Worm (Caenorhabditis elegans) whole organism, L4 larva: Measurements from ENCODE around the gene atln-1.

Source experiments
- F10B5.3 ChIP-seq: sonication (generic microtip); optimal IDR thresholded peaks from 2 replicates; lab custom pipeline; 2016; ENCODE audit warnings: mild to moderate bottlenecking, missing genetic modification characterization, missing compliant biosample characterization
- F49E8.2 ChIP-seq: sonication (generic microtip); optimal IDR thresholded peaks from 2 replicates; lab custom pipeline; 2016; ENCODE audit warnings: missing compliant biosample characterization, mild to moderate bottlenecking, missing genetic modification characterization, borderline replicate concordance
- T26A8.4 ChIP-seq: fragments of 200-800 bp; sonication (Bioruptor generic); IDR thresholded peaks from 2 replicates; pipeline ENCODE4 v1.3.6; 2022; ENCODE audit warnings: missing genetic modification characterization, missing compliant biosample characterization
- Y105C5A.15 ChIP-seq: fragments of 200-800 bp; sonication (Bioruptor generic); IDR thresholded peaks from 2 replicates; pipeline ENCODE4 v1.3.6; 2022; ENCODE audit warnings: missing genetic modification characterization, missing compliant biosample characterization
- Y5F2A.4 ChIP-seq: fragments of 200-800 bp; sonication (Bioruptor generic); optimal IDR thresholded peaks from 2 replicates; lab custom pipeline; 2018; ENCODE audit warnings: mild to moderate bottlenecking, missing genetic modification characterization, missing compliant biosample characterization
- ZK546.5 ChIP-seq, 2 experiments: sonication (generic microtip); optimal IDR thresholded peaks; 2 replicates each; lab custom pipeline; 2017; ENCODE audit warnings: missing biosample characterization in 2 of 2, missing genetic modification characterization in 2 of 2
- aha-1 ChIP-seq: fragments of 150-350 bp; peaks from one replicate; lab custom pipeline; 2014; ENCODE audit warnings: missing biosample characterization, missing genetic modification characterization
- aly-2 ChIP-seq: sonication (generic microtip); optimal IDR thresholded peaks from 2 replicates; lab custom pipeline; 2018; ENCODE audit warnings: missing biosample characterization, missing genetic modification characterization
- ceh-32 ChIP-seq: sonication (generic microtip); optimal IDR thresholded peaks from 2 replicates; lab custom pipeline; 2016; ENCODE audit warnings: mild to moderate bottlenecking, missing genetic modification characterization, missing compliant biosample characterization; ENCODE audit not compliant: poor library complexity
- ceh-62 ChIP-seq: sonication (generic microtip); optimal IDR thresholded peaks from 2 replicates; lab custom pipeline; 2017; ENCODE audit warnings: missing biosample characterization, missing genetic modification characterization
- cey-2 ChIP-seq: sonication (generic microtip); optimal IDR thresholded peaks from 3 replicates; lab custom pipeline; 2017; ENCODE audit warnings: missing genetic modification characterization, mild to moderate bottlenecking, missing compliant biosample characterization, antibody characterized with exemption, borderline replicate concordance; ENCODE audit not compliant: insufficient read depth
- ctbp-1 ChIP-seq: fragments of 200-800 bp; sonication (Bioruptor generic); IDR thresholded peaks from 2 replicates; pipeline ENCODE4 v1.3.6; 2022; ENCODE audit warnings: missing genetic modification reagents, missing genetic modification characterization, missing compliant biosample characterization
- daf-12 ChIP-seq: fragments of 150-350 bp; optimal IDR thresholded peaks from 2 replicates; lab custom pipeline; 2014; ENCODE audit warnings: missing biosample characterization, missing genetic modification reagents, missing genetic modification characterization
- daf-16 ChIP-seq, 3 experiments: sonication (generic microtip); optimal IDR thresholded peaks; 2 replicates each; lab custom pipeline; 2016 to 2017; ENCODE audit warnings: missing genetic modification characterization in 3 of 3, missing genetic modification reagents in 3 of 3, mild to moderate bottlenecking in 2 of 3, missing compliant biosample characterization in 2 of 3, missing biosample characterization in 1 of 3, moderate library complexity in 1 of 3
- dmd-6 ChIP-seq: fragments of 200-800 bp; sonication (Bioruptor generic); IDR thresholded peaks from 2 replicates; pipeline ENCODE4 v1.3.6; 2022; ENCODE audit warnings: missing genetic modification reagents, missing genetic modification characterization, missing compliant biosample characterization
- dmd-8 ChIP-seq: fragments of 200-800 bp; sonication (Bioruptor generic); IDR thresholded peaks from 2 replicates; pipeline ENCODE4 v1.3.6; 2022; ENCODE audit warnings: missing genetic modification characterization, missing compliant biosample characterization
- duxl-1 ChIP-seq: sonication (generic microtip); optimal IDR thresholded peaks from 2 replicates; lab custom pipeline; 2016; ENCODE audit warnings: mild to moderate bottlenecking, missing genetic modification characterization, moderate library complexity, missing compliant biosample characterization; ENCODE audit not compliant: poor library complexity
- egl-27 ChIP-seq: sonication (generic microtip); optimal IDR thresholded peaks from 3 replicates; lab custom pipeline; 2017; ENCODE audit warnings: missing biosample characterization, missing genetic modification reagents, missing genetic modification characterization
- fkh-10 ChIP-seq: fragments of 150-350 bp; optimal IDR thresholded peaks from 2 replicates; lab custom pipeline; 2014; ENCODE audit warnings: missing biosample characterization, missing genetic modification reagents, missing genetic modification characterization
- fos-1 ChIP-seq: fragments of 150-350 bp; optimal IDR thresholded peaks from 2 replicates; lab custom pipeline; 2014; ENCODE audit warnings: missing biosample characterization, missing genetic modification characterization
- gei-8 ChIP-seq: fragments of 200-800 bp; sonication (Bioruptor generic); optimal IDR thresholded peaks from 2 replicates; lab custom pipeline; 2018; ENCODE audit warnings: mild to moderate bottlenecking, missing genetic modification characterization, missing compliant biosample characterization
- hlh-11 ChIP-seq: fragments of 200-800 bp; sonication (Bioruptor generic); optimal IDR thresholded peaks from 2 replicates; lab custom pipeline; 2018; ENCODE audit warnings: mild to moderate bottlenecking, missing genetic modification characterization, missing compliant biosample characterization
- hmg-1.1 ChIP-seq: fragments of 200-800 bp; sonication (Bioruptor generic); IDR thresholded peaks from 2 replicates; pipeline ENCODE4 v1.3.6; 2022; ENCODE audit warnings: missing genetic modification reagents, missing genetic modification characterization, missing compliant biosample characterization
- jun-1 ChIP-seq: fragments of 150-350 bp; optimal IDR thresholded peaks from 2 replicates; lab custom pipeline; 2014; ENCODE audit warnings: missing biosample characterization, missing genetic modification reagents, missing genetic modification characterization
- lin-1 ChIP-seq: fragments of 200-800 bp; sonication (Bioruptor generic); IDR thresholded peaks from 2 replicates; pipeline ENCODE4 v1.3.6; 2022; ENCODE audit warnings: missing genetic modification reagents, missing genetic modification characterization, missing compliant biosample characterization
- lin-15B ChIP-seq: fragments of 150-350 bp; sonication (generic microtip); optimal IDR thresholded peaks from 3 replicates; lab custom pipeline; 2014; ENCODE audit warnings: missing biosample characterization, missing genetic modification characterization
- lin-29 ChIP-seq: fragments of 200-800 bp; sonication (Bioruptor generic); IDR thresholded peaks from 2 replicates; pipeline ENCODE4 v1.3.6; 2022; ENCODE audit warnings: missing genetic modification reagents, missing genetic modification characterization, missing compliant biosample characterization
- lin-38 ChIP-seq: fragments of 200-800 bp; sonication (Bioruptor generic); IDR thresholded peaks from 2 replicates; pipeline ENCODE4 v1.3.6; 2022; ENCODE audit warnings: missing genetic modification reagents, missing genetic modification characterization, missing compliant biosample characterization
- lin-39 ChIP-seq: fragments of 150-350 bp; optimal IDR thresholded peaks from 2 replicates; lab custom pipeline; 2014; ENCODE audit warnings: missing biosample characterization, missing genetic modification reagents, missing genetic modification characterization
- lir-3 ChIP-seq: sonication (generic microtip); optimal IDR thresholded peaks from 2 replicates; lab custom pipeline; 2016; ENCODE audit warnings: mild to moderate bottlenecking, missing genetic modification characterization, missing compliant biosample characterization
- mep-1 ChIP-seq: fragments of 150-350 bp; sonication (generic microtip); optimal IDR thresholded peaks from 3 replicates; lab custom pipeline; 2014; ENCODE audit warnings: missing biosample characterization, missing genetic modification characterization
- mes-2 ChIP-seq: sonication (generic microtip); optimal IDR thresholded peaks from 2 replicates; lab custom pipeline; 2016; ENCODE audit warnings: missing genotype, mild to moderate bottlenecking, missing genetic modification characterization, missing compliant biosample characterization; ENCODE audit not compliant: poor library complexity, severe bottlenecking
- mxl-3 ChIP-seq: fragments of 200-800 bp; sonication (Bioruptor generic); optimal IDR thresholded peaks from 2 replicates; lab custom pipeline; 2018; ENCODE audit warnings: mild to moderate bottlenecking, missing genetic modification characterization, missing compliant biosample characterization
- nhr-25 ChIP-seq: sonication (generic microtip); optimal IDR thresholded peaks from 2 replicates; lab custom pipeline; 2017; ENCODE audit warnings: missing genetic modification characterization, mild to moderate bottlenecking, missing compliant biosample characterization, antibody characterized with exemption, moderate library complexity, borderline replicate concordance; ENCODE audit not compliant: insufficient read depth
- nhr-42 ChIP-seq: fragments of 200-800 bp; sonication (Bioruptor generic); IDR thresholded peaks from 2 replicates; pipeline ENCODE4 v1.3.6; 2022; ENCODE audit warnings: missing genetic modification characterization, missing compliant biosample characterization
- nhr-76 ChIP-seq: fragments of 150-350 bp; optimal IDR thresholded peaks from 2 replicates; lab custom pipeline; 2014; ENCODE audit warnings: missing biosample characterization, missing genetic modification characterization
- pha-4 ChIP-seq, 2 experiments: fragments of 150-350 bp in 1 of 2; fragments of 200-800 bp in 1 of 2; sonication (Bioruptor generic) in 1 of 2; IDR thresholded peaks in 1 of 2; optimal IDR thresholded peaks in 1 of 2; 2 replicates each; pipeline versions ENCODE4 v1.3.6 to Lab custom; 2014 to 2022; ENCODE audit warnings: missing genetic modification characterization in 2 of 2, missing genetic modification reagents in 2 of 2, missing biosample characterization in 1 of 2, missing compliant biosample characterization in 1 of 2
- sdz-12 ChIP-seq: fragments of 200-800 bp; sonication (Bioruptor generic); optimal IDR thresholded peaks from 2 replicates; lab custom pipeline; 2018; ENCODE audit warnings: mild to moderate bottlenecking, missing genetic modification characterization, missing compliant biosample characterization
- set-16 ChIP-seq: fragments of 200-800 bp; sonication (Bioruptor generic); IDR thresholded peaks from 2 replicates; pipeline ENCODE4 v1.3.6; 2022; ENCODE audit warnings: missing genetic modification reagents, missing genetic modification characterization, missing compliant biosample characterization
- snpc-1.2 ChIP-seq: fragments of 200-800 bp; sonication (Bioruptor generic); IDR thresholded peaks from 2 replicates; pipeline ENCODE4 v1.3.6; 2022; ENCODE audit warnings: missing genetic modification reagents, missing genetic modification characterization, missing compliant biosample characterization
- snpc-4 ChIP-seq: fragments of 150-350 bp; optimal IDR thresholded peaks from 2 replicates; lab custom pipeline; 2014; ENCODE audit warnings: missing biosample characterization, missing genetic modification characterization
- tag-97 ChIP-seq: fragments of 200-800 bp; sonication (Bioruptor generic); IDR thresholded peaks from 2 replicates; pipeline ENCODE4 v1.3.6; 2022; ENCODE audit warnings: missing genetic modification characterization, missing compliant biosample characterization
- zag-1 ChIP-seq: fragments of 150-350 bp; optimal IDR thresholded peaks from 2 replicates; lab custom pipeline; 2014; ENCODE audit warnings: missing biosample characterization, missing genetic modification characterization
- zip-11 ChIP-seq: fragments of 200-800 bp; sonication (Bioruptor generic); IDR thresholded peaks from 2 replicates; pipeline ENCODE4 v1.3.6; 2022; ENCODE audit warnings: missing genetic modification characterization, missing compliant biosample characterization
- ztf-11 ChIP-seq: fragments of 150-350 bp; optimal IDR thresholded peaks from 2 replicates; lab custom pipeline; 2014; ENCODE audit warnings: missing biosample characterization, missing genetic modification characterization

The atln-1 gene

ce11 chrIV:2762380-2762779 is 26.1 kb upstream of the atln-1 start, which contains the start of gene Y54G2A.77:
TSS of gene Y54G2A.77 (plus strand) at chrIV:2762680.
- TF ChIP-seq Y5F2A.4 (GFP tag; lab: Kevin White, UChicago) (no peak), zag-1 (tag; lab: Kevin White, UChicago) (no peak), lir-3 (tag; lab: Kevin White, UChicago) (no peak), dmd-6 (no peak), F49E8.2 (no peak)

DNA sequence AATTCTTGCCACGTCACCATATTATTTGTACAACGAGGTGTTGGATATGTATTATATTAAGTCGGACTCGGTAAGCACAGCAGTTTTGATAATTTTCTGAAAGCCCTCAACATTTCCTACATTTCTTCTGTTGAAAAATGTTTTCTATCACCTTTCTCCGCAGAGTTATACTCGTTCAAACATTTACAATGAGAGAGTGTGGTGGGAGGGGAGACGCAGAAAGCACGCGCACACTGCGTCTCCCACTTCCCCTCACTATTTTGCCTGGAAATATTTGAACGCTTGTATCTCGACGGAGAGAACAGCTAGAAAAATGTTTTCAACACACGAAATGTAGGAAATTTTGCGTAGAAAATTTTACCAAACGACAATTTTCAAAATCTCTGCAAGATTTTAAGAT is 24.3 kb upstream of the atln-1 start:
- TF ChIP-seq pha-4 (GFP tag; IDR thresholded peaks at IDR 0.05; lab: Robert Waterston, UW) (0 out of 2 replicates have a peak, but pooled peaks have one; percentile 41), pha-4 (tag; optimal IDR thresholded peaks at IDR 0.05; lab: Kevin White, UChicago) (no peak), hmg-1.1 (GFP tag; lab: Robert Waterston, UW) (no peak), snpc-1.2 (GFP tag; lab: Robert Waterston, UW) (peak; percentile 35; the same call in 1 of the 2 replicates), cey-2 (tag; lab: Kevin White, UChicago) (no peak), aha-1 (tag; lab: Kevin White, UChicago) (peak; percentile 73), sdz-12 (GFP tag; lab: Kevin White, UChicago) (no peak), nhr-25 (tag; lab: Kevin White, UChicago) (no peak), dmd-8 (GFP tag; lab: Robert Waterston, UW) (no peak)

- TF ChIP-seq mxl-3 (GFP tag; lab: Kevin White, UChicago) (no peak), zip-11 (GFP tag; lab: Robert Waterston, UW) (0 out of 2 replicates have a peak, but pooled peaks have one; percentile 31), snpc-4 (no peak), egl-27 (tag; lab: Kevin White, UChicago) (no peak), lin-1 (no peak), hmg-1.1 (GFP tag; lab: Robert Waterston, UW) (peak; percentile 40; the same call in 1 of the 2 replicates), ceh-32 (tag; lab: Kevin White, UChicago) (no peak), aly-2 (tag; lab: Kevin White, UChicago) (no peak), lin-15B (tag; lab: Kevin White, UChicago) (no peak), gei-8 (no peak), T26A8.4 (GFP tag; lab: Robert Waterston, UW) (no peak), jun-1 (tag; lab: Kevin White, UChicago) (no peak), fos-1 (no peak), daf-12 (tag; lab: Kevin White, UChicago) (no peak), ZK546.5 (tag; optimal IDR thresholded peaks at IDR 0.05; lab: Kevin White, UChicago) (no peak), daf-16 (GFP tag; optimal IDR thresholded peaks at IDR 0.05; lab: Kevin White, UChicago) (no peak), daf-16 (tag; optimal IDR thresholded peaks at IDR 0.05; lab: Kevin White, UChicago) (no peak), set-16 (GFP tag; lab: Robert Waterston, UW) (peak; percentile 72), lin-38 (GFP tag; lab: Robert Waterston, UW) (no peak), mep-1 (peak; percentile 36), ceh-62 (tag; lab: Kevin White, UChicago) (no peak), F10B5.3 (no peak), fkh-10 (GFP tag; lab: Kevin White, UChicago) (no peak), nhr-76 (tag; lab: Kevin White, UChicago) (no peak), ctbp-1 (GFP tag; lab: Robert Waterston, UW) (0 out of 2 replicates have a peak, but pooled peaks have one; percentile 56), lin-29 (no peak), lir-3 (tag; lab: Kevin White, UChicago) (no peak), tag-97 (GFP tag; lab: Robert Waterston, UW) (no peak), nhr-42 (GFP tag; lab: Robert Waterston, UW) (no peak), ztf-11 (tag; lab: Kevin White, UChicago) (no peak), Y105C5A.15 (0 out of 2 replicates have a peak, but pooled peaks have one; percentile 32), hlh-11 (tag; lab: Kevin White, UChicago) (no peak), mes-2 (tag; lab: Kevin White, UChicago) (no peak), lin-39 (tag; lab: Kevin White, UChicago) (no peak), duxl-1 (tag; lab: Kevin White, UChicago) (peak; percentile 55)
Measured at ce11 chrIV:2765048-2765708, 23.3 kb upstream of the atln-1 start.
